Worm (Caenorhabditis elegans) whole organism, young adult: ENCODE measurements around the gene rgs-7.

ENCODE experiments used
- B0035.1 ChIP-seq: sonication (generic microtip); optimal IDR thresholded peaks from 2 replicates; lab custom pipeline; 2016; ENCODE audit warnings: missing genetic modification characterization, mild to moderate bottlenecking, missing compliant biosample characterization, missing genotype, missing genetic modification reagents
- B0336.3 ChIP-seq: fragments of 200-800 bp; sonication (Bioruptor generic); IDR thresholded peaks from 2 replicates; pipeline ENCODE4 v1.3.6; 2022; ENCODE audit warnings: missing genetic modification characterization, missing compliant biosample characterization
- C06A6.2 ChIP-seq: fragments of 200-800 bp; sonication (Bioruptor generic); conservative IDR thresholded peaks from 2 replicates; pipeline ENCODE4 v1.3.6; 2022; ENCODE audit warnings: missing genetic modification characterization, missing compliant biosample characterization
- F23B12.7 ChIP-seq: sonication (generic microtip); optimal IDR thresholded peaks from 2 replicates; lab custom pipeline; 2017; ENCODE audit warnings: missing genetic modification characterization, mild to moderate bottlenecking, missing compliant biosample characterization, antibody characterized with exemption, moderate library complexity; ENCODE audit not compliant: insufficient read depth
- F37B4.10 ChIP-seq: fragments of 200-800 bp; sonication (Bioruptor generic); IDR thresholded peaks from 2 replicates; pipeline ENCODE4 v1.3.6; 2022; ENCODE audit warnings: missing genetic modification characterization, missing compliant biosample characterization
- F49E8.2 ChIP-seq: sonication (generic microtip); optimal IDR thresholded peaks from 3 replicates; lab custom pipeline; 2017; ENCODE audit warnings: missing genetic modification characterization, mild to moderate bottlenecking, missing compliant biosample characterization, antibody characterized with exemption, moderate library complexity; ENCODE audit not compliant: insufficient read depth
- F57A8.1 ChIP-seq: fragments of 200-800 bp; sonication (Bioruptor generic); optimal IDR thresholded peaks from 2 replicates; lab custom pipeline; 2018; ENCODE audit warnings: mild to moderate bottlenecking, missing genetic modification characterization, moderate library complexity, missing compliant biosample characterization
- F57C9.4 ChIP-seq: sonication (generic microtip); optimal IDR thresholded peaks from 2 replicates; lab custom pipeline; 2017; ENCODE audit warnings: mild to moderate bottlenecking, missing genetic modification characterization, missing compliant biosample characterization
- T07F8.4 ChIP-seq: sonication (generic microtip); optimal IDR thresholded peaks from 2 replicates; lab custom pipeline; 2016; ENCODE audit warnings: mild to moderate bottlenecking, missing genetic modification characterization, moderate library complexity, missing compliant biosample characterization
- Y56A3A.18 ChIP-seq: fragments of 200-800 bp; sonication (Bioruptor generic); IDR thresholded peaks from 2 replicates; pipeline ENCODE4 v1.3.6; 2022; ENCODE audit warnings: missing genetic modification reagents, missing genetic modification characterization, missing compliant biosample characterization
- Y95B8A.8 ChIP-seq: fragments of 200-800 bp; sonication (Bioruptor generic); IDR thresholded peaks from 2 replicates; pipeline ENCODE4 v1.3.6; 2022; ENCODE audit warnings: missing genetic modification reagents, missing genetic modification characterization, missing compliant biosample characterization
- ZK185.1 ChIP-seq: sonication (generic microtip); optimal IDR thresholded peaks from 2 replicates; lab custom pipeline; 2016; ENCODE audit warnings: mild to moderate bottlenecking, missing genetic modification characterization, missing compliant biosample characterization; ENCODE audit not compliant: poor library complexity, severe bottlenecking
- aptf-2 ChIP-seq: fragments of 200-800 bp; sonication (Bioruptor generic); conservative IDR thresholded peaks from 2 replicates; pipeline ENCODE4 v1.3.6; 2022; ENCODE audit warnings: missing genetic modification reagents, missing genetic modification characterization, missing compliant biosample characterization
- atf-7 ChIP-seq: sonication (generic microtip); optimal IDR thresholded peaks from 2 replicates; lab custom pipeline; 2017; ENCODE audit warnings: mild to moderate bottlenecking, missing genetic modification characterization, missing compliant biosample characterization
- bed-1 ChIP-seq: fragments of 200-800 bp; sonication (Bioruptor generic); IDR thresholded peaks from 2 replicates; pipeline ENCODE4 v1.3.6; 2022; ENCODE audit warnings: missing genetic modification reagents, missing genetic modification characterization, missing compliant biosample characterization
- ccch-3 ChIP-seq: fragments of 200-800 bp; sonication (Bioruptor generic); optimal IDR thresholded peaks from 2 replicates; lab custom pipeline; 2018; ENCODE audit warnings: mild to moderate bottlenecking, missing genetic modification characterization, missing compliant biosample characterization
- ceh-27 ChIP-seq: fragments of 200-800 bp; sonication (Bioruptor generic); optimal IDR thresholded peaks from 2 replicates; lab custom pipeline; 2018; ENCODE audit warnings: mild to moderate bottlenecking, missing genetic modification characterization, moderate library complexity, missing compliant biosample characterization
- die-1 ChIP-seq: sonication (generic microtip); optimal IDR thresholded peaks from 2 replicates; lab custom pipeline; 2016; ENCODE audit warnings: missing genotype, mild to moderate bottlenecking, missing genetic modification characterization, missing compliant biosample characterization
- egl-18 ChIP-seq: fragments of 200-800 bp; sonication (Bioruptor generic); IDR thresholded peaks from 2 replicates; pipeline ENCODE4 v1.3.6; 2022; ENCODE audit warnings: missing genetic modification reagents, missing genetic modification characterization, missing compliant biosample characterization
- fkh-3 ChIP-seq: sonication (generic microtip); optimal IDR thresholded peaks from 2 replicates; lab custom pipeline; 2016; ENCODE audit warnings: mild to moderate bottlenecking, missing genetic modification characterization, missing compliant biosample characterization
- him-1 ChIP-seq: sonication (generic microtip); optimal IDR thresholded peaks from 2 replicates; lab custom pipeline; 2016; ENCODE audit warnings: missing genotype, missing genetic modification reagents, missing genetic modification characterization, missing compliant biosample characterization
- hmg-1.2 ChIP-seq: fragments of 200-800 bp; sonication (Bioruptor generic); IDR thresholded peaks from 2 replicates; pipeline ENCODE4 v1.3.6; 2022; ENCODE audit warnings: missing genetic modification reagents, missing genetic modification characterization, missing compliant biosample characterization
- let-607 ChIP-seq, 2 experiments: fragments of 200-800 bp in 1 of 2; sonication (Bioruptor generic) in 1 of 2; sonication (generic microtip) in 1 of 2; optimal IDR thresholded peaks; 2 replicates each; lab custom pipeline; 2016 to 2018; ENCODE audit warnings: mild to moderate bottlenecking in 2 of 2, missing compliant biosample characterization in 2 of 2, missing genetic modification characterization in 2 of 2, moderate library complexity in 2 of 2, missing genotype in 1 of 2
- lin-26 ChIP-seq: fragments of 200-800 bp; sonication (Bioruptor generic); IDR thresholded peaks from 2 replicates; pipeline ENCODE4 v1.3.6; 2022; ENCODE audit warnings: missing genetic modification reagents, missing genetic modification characterization, missing compliant biosample characterization
- lin-35 ChIP-seq, 3 experiments: fragments of 150-350 bp in 2 of 3; sonication (generic microtip) in 1 of 3; optimal IDR thresholded peaks; 2 replicates each; lab custom pipeline; 2014 to 2018; ENCODE audit warnings: missing biosample characterization in 3 of 3, missing genetic modification characterization in 3 of 3, missing genetic modification reagents in 3 of 3
- lin-40 ChIP-seq: sonication (generic microtip); optimal IDR thresholded peaks from 2 replicates; lab custom pipeline; 2016; ENCODE audit warnings: missing genetic modification characterization, mild to moderate bottlenecking, missing compliant biosample characterization, missing genotype, missing genetic modification reagents
- madf-6 ChIP-seq: fragments of 200-800 bp; sonication (Bioruptor generic); IDR thresholded peaks from 2 replicates; pipeline ENCODE4 v1.3.6; 2022; ENCODE audit warnings: missing genetic modification reagents, missing genetic modification characterization, missing compliant biosample characterization
- mcd-1 ChIP-seq: fragments of 200-800 bp; sonication (Bioruptor generic); IDR thresholded peaks from 2 replicates; pipeline ENCODE4 v1.3.6; 2022; ENCODE audit warnings: missing genetic modification reagents, missing genetic modification characterization, missing compliant biosample characterization
- nfyb-1 ChIP-seq: fragments of 200-800 bp; sonication (Bioruptor generic); IDR thresholded peaks from 2 replicates; pipeline ENCODE4 v1.3.6; 2022; ENCODE audit warnings: missing genetic modification reagents, missing genetic modification characterization, missing compliant biosample characterization
- nhr-179 ChIP-seq: sonication (generic microtip); optimal IDR thresholded peaks from 2 replicates; lab custom pipeline; 2016; ENCODE audit warnings: mild to moderate bottlenecking, missing genetic modification characterization, missing compliant biosample characterization
- nhr-27 ChIP-seq: fragments of 200-800 bp; sonication (Bioruptor generic); optimal IDR thresholded peaks from 2 replicates; lab custom pipeline; 2018; ENCODE audit warnings: mild to moderate bottlenecking, missing genetic modification characterization, moderate library complexity, missing compliant biosample characterization
- nhr-80 ChIP-seq: sonication (generic microtip); optimal IDR thresholded peaks from 2 replicates; lab custom pipeline; 2016; ENCODE audit warnings: missing genetic modification characterization, missing compliant biosample characterization
- nhr-90 ChIP-seq: sonication (generic microtip); optimal IDR thresholded peaks from 2 replicates; lab custom pipeline; 2016; ENCODE audit warnings: missing genotype, mild to moderate bottlenecking, missing genetic modification characterization, missing compliant biosample characterization
- rpc-1 ChIP-seq, 2 experiments: fragments of 150-350 bp in 1 of 2; sonication (generic microtip) in 1 of 2; optimal IDR thresholded peaks; 2 replicates each; lab custom pipeline; 2014 to 2018; ENCODE audit warnings: missing biosample characterization in 1 of 2, missing genetic modification characterization in 1 of 2, missing genetic modification reagents in 1 of 2, missing genotype in 1 of 2
- snpc-4 ChIP-seq, 5 experiments: fragments of 150-350 bp in 1 of 5; sonication (generic microtip) in 4 of 5; optimal IDR thresholded peaks; 2 replicates each; lab custom pipeline; 2014 to 2018; ENCODE audit warnings: missing genetic modification characterization in 5 of 5, missing biosample characterization in 3 of 5, antibody characterized with exemption in 2 of 5, mild to moderate bottlenecking in 2 of 5, missing compliant biosample characterization in 2 of 5, missing genotype in 2 of 5, moderate library complexity in 2 of 5, missing genetic modification reagents in 1 of 5
- tlf-1 ChIP-seq: fragments of 200-800 bp; sonication (Bioruptor generic); optimal IDR thresholded peaks from 2 replicates; lab custom pipeline; 2018; ENCODE audit warnings: mild to moderate bottlenecking, missing genetic modification characterization, missing compliant biosample characterization
- unc-62 ChIP-seq: fragments of 150-350 bp; optimal IDR thresholded peaks from 2 replicates; lab custom pipeline; 2014; ENCODE audit warnings: missing biosample characterization, missing genetic modification reagents, missing genetic modification characterization
- ztf-22 ChIP-seq: fragments of 200-800 bp; sonication (Bioruptor generic); optimal IDR thresholded peaks from 2 replicates; lab custom pipeline; 2018; ENCODE audit warnings: mild to moderate bottlenecking, missing genetic modification characterization, moderate library complexity, missing compliant biosample characterization
- ztf-25 ChIP-seq: fragments of 200-800 bp; sonication (Bioruptor generic); IDR thresholded peaks from 2 replicates; pipeline ENCODE4 v1.3.6; 2022; ENCODE audit warnings: missing genetic modification reagents, missing genetic modification characterization, missing compliant biosample characterization

The rgs-7 gene

ce11 chrX:3572490-3572889, 30.1 kb downstream of the rgs-7 start, which contains the start of gene vit-3 (continued):
- TF ChIP-seq lin-40 (tag; lab: Kevin White, UChicago) (no peak), let-607 (tag; optimal IDR thresholded peaks at IDR 0.05; lab: Kevin White, UChicago) (peak; percentile 67 to 70), ztf-25 (GFP tag; lab: Robert Waterston, UW) (no peak), C06A6.2 (GFP tag; lab: Robert Waterston, UW) (no peak), rpc-1 (optimal IDR thresholded peaks at IDR 0.05; lab: Kevin White, UChicago) (no peak), rpc-1 (tag; optimal IDR thresholded peaks at IDR 0.05; lab: Kevin White, UChicago) (no peak)

ce11 chrX:3573482-3573881, 31.1 kb downstream of the rgs-7 start, which contains the start of gene T27A10.5:
T27A10.5 (minus strand) TSS chrX:3573582.
- TF ChIP-seq F57C9.4 (no peak), F23B12.7 (tag; lab: Kevin White, UChicago) (no peak), nfyb-1 (GFP tag; lab: Robert Waterston, UW) (no peak), tlf-1 (no peak), lin-35 (GFP tag; optimal IDR thresholded peaks at IDR 0.05; lab: Kevin White, UChicago) (no peak), nhr-90 (no peak), ZK185.1 (tag; lab: Kevin White, UChicago) (no peak), F37B4.10 (GFP tag; lab: Robert Waterston, UW) (no peak), madf-6 (no peak), hmg-1.2 (GFP tag; lab: Robert Waterston, UW) (no peak), snpc-4 (GFP tag; optimal IDR thresholded peaks at IDR 0.05; lab: Kevin White, UChicago) (no peak), snpc-4 (tag; optimal IDR thresholded peaks at IDR 0.05; lab: Kevin White, UChicago) (no peak), ccch-3 (GFP tag; lab: Kevin White, UChicago) (no peak)

- peak; percentile 93 for TF ChIP-seq nhr-80 (tag; lab: Kevin White, UChicago)
- no peak for TF ChIP-seq mcd-1 (GFP tag; lab: Robert Waterston, UW)
- no peak for TF ChIP-seq C06A6.2 (GFP tag; lab: Robert Waterston, UW)
- TF ChIP-seq hmg-1.2 (GFP tag; lab: Robert Waterston, UW) = 0 out of 2 replicates have a peak, but pooled peaks have one; percentile 18
- peak in 1 of 2 experiments; percentile 11 for TF ChIP-seq let-607 (tag; optimal IDR thresholded peaks at IDR 0.05; lab: Kevin White, UChicago)
- TF ChIP-seq aptf-2 (GFP tag; lab: Robert Waterston, UW) = no peak
Observed at ce11 chrX:3576239-3576638, 33.9 kb downstream of the rgs-7 start, which contains the start of gene ckc-1. ckc-1 (plus strand) TSS chrX:3576606.

- TF ChIP-seq B0336.3 (no peak), bed-1 (GFP tag; lab: Robert Waterston, UW) (no peak), Y56A3A.18 (GFP tag; lab: Robert Waterston, UW) (no peak), atf-7 (tag; lab: Kevin White, UChicago) (no peak), mcd-1 (GFP tag; lab: Robert Waterston, UW) (no peak), B0035.1 (tag; lab: Kevin White, UChicago) (no peak), die-1 (tag; lab: Kevin White, UChicago) (no peak), nhr-90 (no peak), egl-18 (no peak), snpc-4 (GFP tag; optimal IDR thresholded peaks at IDR 0.05; lab: Kevin White, UChicago) (no peak), snpc-4 (tag; optimal IDR thresholded peaks at IDR 0.05; lab: Kevin White, UChicago) (no peak), nhr-27 (tag; lab: Kevin White, UChicago) (no peak), him-1 (tag; lab: Kevin White, UChicago) (no peak)
Observed at ce11 chrX:3581813-3582212, 39.5 kb downstream of the rgs-7 start.

- TF ChIP-seq lin-26 (GFP tag; lab: Robert Waterston, UW) (no peak), bed-1 (GFP tag; lab: Robert Waterston, UW) (no peak), fkh-3 (tag; lab: Kevin White, UChicago) (no peak), unc-62 (no peak), ztf-22 (GFP tag; lab: Kevin White, UChicago) (no peak), tlf-1 (no peak), nhr-179 (tag; lab: Kevin White, UChicago) (no peak), T07F8.4 (tag; lab: Kevin White, UChicago) (no peak), F37B4.10 (GFP tag; lab: Robert Waterston, UW) (no peak), F57A8.1 (GFP tag; lab: Kevin White, UChicago) (no peak), ceh-27 (GFP tag; lab: Kevin White, UChicago) (no peak), Y95B8A.8 (GFP tag; lab: Robert Waterston, UW) (no peak), F49E8.2 (tag; lab: Kevin White, UChicago) (no peak), rpc-1 (optimal IDR thresholded peaks at IDR 0.05; lab: Kevin White, UChicago) (no peak), rpc-1 (tag; optimal IDR thresholded peaks at IDR 0.05; lab: Kevin White, UChicago) (no peak)
Observed at ce11 chrX:3583436-3583835, 41.1 kb downstream of the rgs-7 start.
